Fruit fly (Drosophila melanogaster) whole organism, prepupa: ENCODE measurements around the gene CG42390.

ENCODE experiments used
- CG6808 ChIP-seq: fragments of 200-800 bp; sonication (Bioruptor generic); optimal IDR thresholded peaks from 3 replicates; lab custom pipeline; 2017; ENCODE audit warnings: missing biosample characterization, missing genetic modification characterization, mild to moderate bottlenecking, moderate library complexity, missing genetic modification reagents
- Hr39 ChIP-seq: fragments of 200-800 bp; sonication (Bioruptor generic); optimal IDR thresholded peaks from 2 replicates; lab custom pipeline; 2016; ENCODE audit warnings: missing biosample characterization, missing genetic modification characterization
- fd85E ChIP-seq: fragments of 200-800 bp; sonication (Bioruptor generic); optimal IDR thresholded peaks from 3 replicates; lab custom pipeline; 2016; ENCODE audit warnings: missing biosample characterization, missing genetic modification characterization
- net ChIP-seq: fragments of 200-800 bp; sonication (Bioruptor generic); optimal IDR thresholded peaks from 3 replicates; lab custom pipeline; 2016; ENCODE audit warnings: missing biosample characterization, missing genetic modification characterization

- TF ChIP-seq CG6808 (GFP tag; lab: Kevin White, UChicago): no peak
- no peak for TF ChIP-seq fd85E (GFP tag; lab: Kevin White, UChicago)
- TF ChIP-seq net (GFP tag; lab: Kevin White, UChicago): no peak
- TF ChIP-seq Hr39: no peak
Observed at dm6 chr3R:22113127-22113526, 6.7 kb upstream of the CG42390 start, which contains the start of gene Ir94a.
